Fruit fly (Drosophila melanogaster) whole organism, wandering third instar larva: ENCODE data around the gene obst-A.

ENCODE experiments used
- Abd-B ChIP-seq: fragments of >200 bp; optimal IDR thresholded peaks from 2 replicates; lab custom pipeline; 2017; ENCODE audit warnings: missing biosample characterization, missing genetic modification characterization
- CrebA ChIP-seq: fragments of 200-800 bp; sonication (Bioruptor generic); optimal IDR thresholded peaks from 2 replicates; lab custom pipeline; 2016; ENCODE audit warnings: missing biosample characterization, mild to moderate bottlenecking, missing genetic modification characterization, borderline replicate concordance
- Hnf4 ChIP-seq: fragments of 200-800 bp; sonication (Bioruptor generic); optimal IDR thresholded peaks from 2 replicates; lab custom pipeline; 2016; ENCODE audit warnings: missing biosample characterization, mild to moderate bottlenecking, missing genetic modification characterization
- jim ChIP-seq: fragments of 175-275, 200-325 bp; sonication (Bioruptor generic); optimal IDR thresholded peaks from 2 replicates; lab custom pipeline; 2016; ENCODE audit warnings: missing biosample characterization, mild to moderate bottlenecking, missing genetic modification characterization
- pan ChIP-seq: fragments of >200 bp; optimal IDR thresholded peaks from 2 replicates; lab custom pipeline; 2017
- psq ChIP-seq: fragments of 200-800 bp; sonication (Bioruptor generic); optimal IDR thresholded peaks from 3 replicates; lab custom pipeline; 2017; ENCODE audit warnings: missing biosample characterization, mild to moderate bottlenecking, missing genetic modification characterization, moderate library complexity
- sage ChIP-seq: fragments of 200-800 bp; sonication (Bioruptor generic); optimal IDR thresholded peaks from 2 replicates; lab custom pipeline; 2016; ENCODE audit warnings: missing biosample characterization, mild to moderate bottlenecking, missing genetic modification characterization

DNA sequence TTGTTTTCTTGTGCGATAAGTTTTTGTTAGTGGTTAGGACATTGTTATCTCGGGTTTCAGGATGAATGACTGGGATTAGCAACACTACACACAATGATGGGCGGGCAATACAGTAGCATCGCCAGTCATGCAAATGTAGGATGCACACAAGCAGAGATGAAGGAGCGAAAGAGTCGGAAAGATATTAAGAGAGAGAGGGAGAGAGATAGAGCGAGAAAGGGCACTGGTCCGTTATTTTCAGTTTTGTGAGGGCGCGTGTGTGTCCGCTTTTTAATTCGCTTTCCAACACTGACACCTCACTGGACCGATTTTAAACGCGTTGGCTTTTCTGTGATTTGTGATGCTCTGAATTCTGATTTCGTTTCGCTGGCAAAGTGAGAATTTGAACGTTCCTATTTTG is 8.0 kb upstream of the obst-A start:
- TF ChIP-seq psq (GFP tag; lab: Kevin White, UChicago) (no peak), jim (GFP tag; lab: Kevin White, UChicago) (no peak), Hnf4 (GFP tag; lab: Kevin White, UChicago) (no peak), Abd-B (no peak), CrebA (no peak), sage (GFP tag; lab: Kevin White, UChicago) (no peak), pan (lab: Kevin White, UChicago) (no peak)
